Worm (Caenorhabditis elegans): Measurements from ENCODE around the gene phf-32.

The phf-32 gene

DNA sequence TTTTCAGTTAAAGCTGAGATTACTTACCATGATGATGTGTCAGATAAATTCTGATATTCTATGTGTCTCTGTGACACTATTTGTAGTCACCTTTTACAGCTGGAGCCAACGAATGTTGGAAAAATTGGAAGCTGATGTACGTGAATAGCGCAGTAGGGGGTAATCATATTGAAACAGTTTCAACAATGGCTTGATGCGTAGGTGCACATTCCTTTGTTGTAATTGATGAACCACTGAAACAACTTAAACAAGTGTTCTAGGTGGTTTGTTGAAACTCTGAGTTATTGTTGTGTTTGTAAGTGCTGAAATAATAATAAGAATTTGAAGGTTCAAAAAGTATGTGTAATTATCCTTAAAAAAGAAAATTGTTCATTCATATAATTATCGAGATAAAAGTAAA, 49.9 kb downstream of the phf-32 start, which contains the start of gene nspc-12:
nspc-12 (minus strand) TSS at position 101 of the 400 bp plus-strand sequence.
- no peak for TF ChIP-seq hlh-1 (tag; optimal IDR thresholded peaks at IDR 0.05)
- no peak for TF ChIP-seq snpc-4 (tag; optimal IDR thresholded peaks at IDR 0.05)
- TF ChIP-seq M03D4.4 (tag; optimal IDR thresholded peaks at IDR 0.05): no peak
- no peak for TF ChIP-seq mep-1 (tag; optimal IDR thresholded peaks at IDR 0.05)
- TF ChIP-seq ceh-83 (GFP tag; optimal IDR thresholded peaks at IDR 0.05): no peak
- no peak for TF ChIP-seq ceh-43 (GFP tag; optimal IDR thresholded peaks at IDR 0.05)
- no peak for TF ChIP-seq lsy-2 (tag; optimal IDR thresholded peaks at IDR 0.05)
- no peak for TF ChIP-seq lin-32 (GFP tag; optimal IDR thresholded peaks at IDR 0.05)
- TF ChIP-seq blmp-1 (tag; optimal IDR thresholded peaks at IDR 0.05): no peak
- TF ChIP-seq nhr-237 (tag; optimal IDR thresholded peaks at IDR 0.05): no peak
- no peak for TF ChIP-seq tbx-8 (GFP tag; optimal IDR thresholded peaks at IDR 0.05)
- TF ChIP-seq nhr-28 (tag; optimal IDR thresholded peaks at IDR 0.05): no peak

DNA sequence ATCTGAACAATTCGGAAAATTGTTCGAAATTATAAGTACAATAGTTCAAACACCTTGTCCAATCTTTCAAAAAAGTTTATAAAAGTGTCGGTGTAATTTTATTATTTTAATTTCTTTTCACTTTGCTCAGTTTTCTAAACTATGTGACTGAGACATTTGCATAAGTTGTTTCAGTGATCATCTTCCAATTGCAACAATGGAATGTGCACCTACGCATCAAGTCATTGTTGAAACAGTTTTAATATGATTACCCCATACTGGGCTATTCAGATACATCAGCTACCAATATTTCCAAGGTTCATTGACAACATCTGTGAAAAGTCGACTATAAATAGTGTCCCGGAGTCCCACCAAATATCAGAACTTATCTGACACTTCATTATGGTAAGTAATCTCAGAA, 50.5 kb downstream of the phf-32 start, which contains the start of gene nspc-13:
nspc-13 (plus strand) TSS at position 301 of the 400 bp plus-strand sequence.
- no peak for TF ChIP-seq pha-4 (tag; optimal IDR thresholded peaks at IDR 0.05)
- TF ChIP-seq blmp-1 (tag; optimal IDR thresholded peaks at IDR 0.05): no peak
- TF ChIP-seq flh-1 (GFP tag; optimal IDR thresholded peaks at IDR 0.05): no peak
- TF ChIP-seq nhr-12 (tag; optimal IDR thresholded peaks at IDR 0.05): no peak
- no peak for TF ChIP-seq lsy-2 (tag; optimal IDR thresholded peaks at IDR 0.05)
- TF ChIP-seq elt-1 (tag; optimal IDR thresholded peaks at IDR 0.05; ENCODE audit: borderline replicate concordance, insufficient read depth): no peak
- no peak for TF ChIP-seq M03D4.4 (tag; optimal IDR thresholded peaks at IDR 0.05)
- TF ChIP-seq mep-1 (tag; optimal IDR thresholded peaks at IDR 0.05): no peak
- no peak for TF ChIP-seq ham-2 (GFP tag; optimal IDR thresholded peaks at IDR 0.05)
- TF ChIP-seq nhr-2 (tag; optimal IDR thresholded peaks at IDR 0.05): no peak
- no peak for TF ChIP-seq nhr-237 (tag; optimal IDR thresholded peaks at IDR 0.05)
